Worm (Caenorhabditis elegans) whole organism, L2 larva: Measurements from ENCODE around the gene wapl-1.

Experiments used
- ama-1 ChIP-seq: fragments of 150-350 bp; optimal IDR thresholded peaks from 2 replicates; lab custom pipeline; 2018; ENCODE audit warnings: inconsistent platforms
- egl-27 ChIP-seq: sonication (generic microtip); optimal IDR thresholded peaks from 3 replicates; lab custom pipeline; 2017; ENCODE audit warnings: missing biosample characterization, missing genetic modification reagents, missing genetic modification characterization
- lin-13 ChIP-seq: fragments of 150-350 bp; optimal IDR thresholded peaks from 2 replicates; lab custom pipeline; 2014; ENCODE audit warnings: missing biosample characterization, missing genetic modification reagents, missing genetic modification characterization
- lsy-2 ChIP-seq, 2 experiments: fragments of 150-350 bp in 1 of 2; sonication (generic microtip) in 1 of 2; optimal IDR thresholded peaks; 2 replicates each; lab custom pipeline; 2014 to 2017; ENCODE audit warnings: missing biosample characterization in 2 of 2, missing genetic modification characterization in 2 of 2
- mdl-1 ChIP-seq, 2 experiments: fragments of 150-350 bp in 1 of 2; sonication (generic microtip) in 1 of 2; optimal IDR thresholded peaks; 2 replicates each; lab custom pipeline; 2017; ENCODE audit warnings: missing biosample characterization in 2 of 2, missing genetic modification characterization in 2 of 2
- nhr-10 ChIP-seq: sonication (generic microtip); optimal IDR thresholded peaks from 2 replicates; lab custom pipeline; 2017; ENCODE audit warnings: missing biosample characterization, missing genetic modification characterization
- nhr-11 ChIP-seq: fragments of 150-350 bp; optimal IDR thresholded peaks from 2 replicates; lab custom pipeline; 2014; ENCODE audit warnings: missing biosample characterization, missing genetic modification characterization
- nhr-237 ChIP-seq: fragments of 150-350 bp; optimal IDR thresholded peaks from 2 replicates; lab custom pipeline; 2014; ENCODE audit warnings: missing biosample characterization, missing genetic modification characterization
- skn-1 ChIP-seq: sonication (generic microtip); optimal IDR thresholded peaks from 2 replicates; lab custom pipeline; 2017; ENCODE audit warnings: missing biosample characterization, missing genetic modification characterization
- snpc-4 ChIP-seq: fragments of 150-350 bp; optimal IDR thresholded peaks from 2 replicates; lab custom pipeline; 2014; ENCODE audit warnings: missing biosample characterization, missing genetic modification characterization
- unc-39 ChIP-seq: fragments of 150-350 bp; optimal IDR thresholded peaks from 2 replicates; lab custom pipeline; 2014; ENCODE audit warnings: missing biosample characterization, missing genetic modification characterization
- unc-62 ChIP-seq: fragments of 150-350 bp; optimal IDR thresholded peaks from 2 replicates; lab custom pipeline; 2014; ENCODE audit warnings: missing biosample characterization, missing genetic modification reagents, missing genetic modification characterization
- zag-1 ChIP-seq: fragments of 150-350 bp; optimal IDR thresholded peaks from 2 replicates; lab custom pipeline; 2014; ENCODE audit warnings: missing biosample characterization, missing genetic modification characterization

DNA sequence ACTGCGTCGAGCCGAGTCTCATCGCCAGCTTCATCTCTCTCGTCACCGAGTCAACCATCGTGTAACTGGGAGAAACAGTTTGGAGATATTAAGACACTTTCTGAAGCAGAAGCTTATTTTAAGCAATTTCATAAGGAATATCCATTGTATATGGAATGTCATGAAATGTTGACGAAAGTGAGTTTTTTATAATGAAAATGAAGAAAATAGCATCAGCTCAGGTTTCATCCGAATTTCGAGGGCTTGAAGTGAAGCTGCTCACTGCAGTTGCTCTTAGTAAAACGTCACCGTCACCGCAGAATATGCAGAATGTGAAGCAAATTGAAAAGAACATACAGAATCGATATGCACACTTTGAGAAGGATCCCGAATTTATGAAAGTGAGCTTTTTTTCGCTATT lies 32.4 kb downstream of the wapl-1 start:
- TF ChIP-seq nhr-237 (tag; lab: Kevin White, UChicago) (no peak), mdl-1 (tag; optimal IDR thresholded peaks at IDR 0.05; lab: Kevin White, UChicago) (no peak), nhr-10 (tag; lab: Kevin White, UChicago) (no peak), snpc-4 (tag; lab: Kevin White, UChicago) (no peak), ama-1 (lab: Kevin White, UChicago) (no peak), unc-62 (GFP tag; lab: Kevin White, UChicago) (no peak), zag-1 (tag; lab: Kevin White, UChicago) (no peak), skn-1 (tag; lab: Kevin White, UChicago) (no peak), egl-27 (tag; lab: Kevin White, UChicago) (no peak), lin-13 (GFP tag; lab: Kevin White, UChicago) (no peak), lsy-2 (tag; optimal IDR thresholded peaks at IDR 0.05; lab: Kevin White, UChicago) (no peak), unc-39 (tag; lab: Kevin White, UChicago) (no peak), nhr-11 (tag; lab: Kevin White, UChicago) (no peak)
